Worm (Caenorhabditis elegans) whole organism, midembryonic: ENCODE results near the gene C30A5.16.

Source experiments
- flt-1 ChIP-seq: fragments of 200-800 bp; sonication (Bioruptor generic); IDR thresholded peaks from 2 replicates; pipeline ENCODE4 v1.3.6; 2022; ENCODE audit warnings: missing genetic modification characterization, missing compliant biosample characterization
- med-1 ChIP-seq: sonication (generic microtip); optimal IDR thresholded peaks from 2 replicates; lab custom pipeline; 2017; ENCODE audit warnings: missing genetic modification characterization, mild to moderate bottlenecking, missing compliant biosample characterization, antibody characterized with exemption, missing genetic modification reagents; ENCODE audit not compliant: insufficient read depth
- tab-1 ChIP-seq: fragments of 200-800 bp; sonication (Bioruptor generic); IDR thresholded peaks from 2 replicates; pipeline ENCODE4 v1.3.6; 2022; ENCODE audit warnings: missing genetic modification characterization, missing compliant biosample characterization

DNA sequence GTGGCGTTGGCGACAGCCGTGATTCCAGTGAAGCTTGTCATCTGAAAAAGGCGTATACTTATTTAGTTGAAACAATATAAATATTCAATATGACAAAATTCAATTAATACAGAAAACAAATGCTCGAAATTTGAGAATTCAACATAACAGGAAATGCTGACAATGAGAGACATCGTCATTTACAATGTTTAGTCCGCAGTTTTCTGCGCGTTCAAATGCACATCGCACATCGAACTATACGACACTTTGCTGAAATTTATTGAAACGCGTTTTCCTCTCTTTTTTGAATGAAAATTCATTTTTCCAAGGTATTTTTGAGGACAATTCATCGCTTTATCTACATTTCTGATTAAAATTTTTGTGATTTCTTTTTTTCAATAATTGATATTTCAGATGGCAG lies 26.0 kb downstream of the C30A5.16 start, which contains the start of the genes pbs-6 and cids-1:
- TF ChIP-seq flt-1 (GFP tag; lab: Robert Waterston, UW) (no peak), tab-1 (GFP tag; lab: Robert Waterston, UW) (no peak), med-1 (GFP tag; lab: Kevin White, UChicago) (no peak)
